Worm (Caenorhabditis elegans) whole organism, young adult: ENCODE measurements around the gene F58G1.3.

Experiments
- B0336.3 ChIP-seq: fragments of 200-800 bp; sonication (Bioruptor generic); IDR thresholded peaks from 2 replicates; pipeline ENCODE4 v1.3.6; 2022; ENCODE audit warnings: missing genetic modification characterization, missing compliant biosample characterization
- F22D6.2 ChIP-seq: sonication (generic microtip); optimal IDR thresholded peaks from 2 replicates; lab custom pipeline; 2016; ENCODE audit warnings: mild to moderate bottlenecking, missing genetic modification characterization, missing compliant biosample characterization
- F23B12.7 ChIP-seq: sonication (generic microtip); optimal IDR thresholded peaks from 2 replicates; lab custom pipeline; 2017; ENCODE audit warnings: missing genetic modification characterization, mild to moderate bottlenecking, missing compliant biosample characterization, antibody characterized with exemption, moderate library complexity; ENCODE audit not compliant: insufficient read depth
- F37B4.10 ChIP-seq: fragments of 200-800 bp; sonication (Bioruptor generic); IDR thresholded peaks from 2 replicates; pipeline ENCODE4 v1.3.6; 2022; ENCODE audit warnings: missing genetic modification characterization, missing compliant biosample characterization
- F57A8.1 ChIP-seq: fragments of 200-800 bp; sonication (Bioruptor generic); optimal IDR thresholded peaks from 2 replicates; lab custom pipeline; 2018; ENCODE audit warnings: mild to moderate bottlenecking, missing genetic modification characterization, moderate library complexity, missing compliant biosample characterization
- K11D2.4 ChIP-seq: fragments of 200-800 bp; sonication (Bioruptor generic); IDR thresholded peaks from 2 replicates; pipeline ENCODE4 v1.3.6; 2022; ENCODE audit warnings: missing genetic modification reagents, missing genetic modification characterization, missing compliant biosample characterization
- K12H6.12 ChIP-seq: fragments of 200-800 bp; sonication (Bioruptor generic); optimal IDR thresholded peaks from 2 replicates; lab custom pipeline; 2018; ENCODE audit warnings: mild to moderate bottlenecking, missing genetic modification characterization, missing compliant biosample characterization
- T07F8.4 ChIP-seq: sonication (generic microtip); optimal IDR thresholded peaks from 2 replicates; lab custom pipeline; 2016; ENCODE audit warnings: mild to moderate bottlenecking, missing genetic modification characterization, moderate library complexity, missing compliant biosample characterization
- Y53F4B.3 ChIP-seq: fragments of 200-800 bp; sonication (Bioruptor generic); IDR thresholded peaks from 2 replicates; pipeline ENCODE4 v1.3.6; 2022; ENCODE audit warnings: missing genetic modification reagents, missing genetic modification characterization, missing compliant biosample characterization
- aptf-3 ChIP-seq: fragments of 200-800 bp; sonication (Bioruptor generic); IDR thresholded peaks from 2 replicates; pipeline ENCODE4 v1.3.6; 2022; ENCODE audit warnings: missing genetic modification characterization, missing compliant biosample characterization
- athp-1 ChIP-seq: sonication (generic microtip); optimal IDR thresholded peaks from 2 replicates; lab custom pipeline; 2017; ENCODE audit warnings: mild to moderate bottlenecking, missing genetic modification characterization, missing compliant biosample characterization
- attf-5 ChIP-seq: fragments of 200-800 bp; sonication (Bioruptor generic); optimal IDR thresholded peaks from 2 replicates; lab custom pipeline; 2018; ENCODE audit warnings: mild to moderate bottlenecking, missing genetic modification characterization, missing compliant biosample characterization
- ccch-3 ChIP-seq: fragments of 200-800 bp; sonication (Bioruptor generic); optimal IDR thresholded peaks from 2 replicates; lab custom pipeline; 2018; ENCODE audit warnings: mild to moderate bottlenecking, missing genetic modification characterization, missing compliant biosample characterization
- ceh-58 ChIP-seq: fragments of 200-800 bp; sonication (Bioruptor generic); IDR thresholded peaks from 2 replicates; pipeline ENCODE4 v1.3.6; 2022; ENCODE audit warnings: missing genetic modification characterization, missing compliant biosample characterization
- dox-1 ChIP-seq: fragments of 200-800 bp; sonication (Bioruptor generic); IDR thresholded peaks from 2 replicates; pipeline ENCODE4 v1.3.6; 2022; ENCODE audit warnings: missing genetic modification reagents, missing genetic modification characterization, missing compliant biosample characterization
- dpff-1 ChIP-seq: sonication (generic microtip); optimal IDR thresholded peaks from 2 replicates; lab custom pipeline; 2017; ENCODE audit warnings: mild to moderate bottlenecking, missing genetic modification characterization, missing compliant biosample characterization
- dpl-1 ChIP-seq: fragments of 150-350 bp; optimal IDR thresholded peaks from 2 replicates; lab custom pipeline; 2014; ENCODE audit warnings: missing biosample characterization, missing genetic modification reagents, missing genetic modification characterization
- gei-17 ChIP-seq: fragments of 200-800 bp; sonication (Bioruptor generic); optimal IDR thresholded peaks from 2 replicates; lab custom pipeline; 2018; ENCODE audit warnings: mild to moderate bottlenecking, missing genetic modification characterization, missing compliant biosample characterization
- hlh-26 ChIP-seq: fragments of 200-800 bp; sonication (Bioruptor generic); conservative IDR thresholded peaks from 2 replicates; pipeline ENCODE4 v1.3.6; 2022; ENCODE audit warnings: missing genetic modification reagents, missing genetic modification characterization, missing compliant biosample characterization
- hmg-1.2 ChIP-seq: fragments of 200-800 bp; sonication (Bioruptor generic); IDR thresholded peaks from 2 replicates; pipeline ENCODE4 v1.3.6; 2022; ENCODE audit warnings: missing genetic modification reagents, missing genetic modification characterization, missing compliant biosample characterization
- lag-1 ChIP-seq: fragments of 200-800 bp; sonication (Bioruptor generic); IDR thresholded peaks from 2 replicates; pipeline ENCODE4 v1.3.6; 2022; ENCODE audit warnings: missing genetic modification reagents, missing genetic modification characterization, missing compliant biosample characterization
- lin-35 ChIP-seq, 3 experiments: fragments of 150-350 bp in 2 of 3; sonication (generic microtip) in 1 of 3; optimal IDR thresholded peaks; 2 replicates each; lab custom pipeline; 2014 to 2018; ENCODE audit warnings: missing biosample characterization in 3 of 3, missing genetic modification characterization in 3 of 3, missing genetic modification reagents in 3 of 3
- lin-54 ChIP-seq: fragments of 200-800 bp; sonication (Bioruptor generic); optimal IDR thresholded peaks from 2 replicates; lab custom pipeline; 2018; ENCODE audit warnings: mild to moderate bottlenecking, missing genetic modification characterization, missing compliant biosample characterization
- lir-1 ChIP-seq: fragments of 200-800 bp; sonication (Bioruptor generic); conservative IDR thresholded peaks from 2 replicates; pipeline ENCODE4 v1.3.6; 2022; ENCODE audit warnings: missing genetic modification reagents, missing genetic modification characterization, missing compliant biosample characterization
- madf-10 ChIP-seq: sonication (generic microtip); optimal IDR thresholded peaks from 2 replicates; lab custom pipeline; 2016; ENCODE audit warnings: mild to moderate bottlenecking, missing genetic modification characterization, missing compliant biosample characterization
- madf-6 ChIP-seq: fragments of 200-800 bp; sonication (Bioruptor generic); IDR thresholded peaks from 2 replicates; pipeline ENCODE4 v1.3.6; 2022; ENCODE audit warnings: missing genetic modification reagents, missing genetic modification characterization, missing compliant biosample characterization
- mel-28 ChIP-seq: sonication (generic microtip); optimal IDR thresholded peaks from 2 replicates; lab custom pipeline; 2016; ENCODE audit warnings: borderline replicate concordance, mild to moderate bottlenecking, missing genetic modification characterization, missing compliant biosample characterization
- mxl-1 ChIP-seq: sonication (generic microtip); optimal IDR thresholded peaks from 2 replicates; lab custom pipeline; 2016; ENCODE audit warnings: missing genetic modification characterization, missing compliant biosample characterization
- nfya-2 ChIP-seq: fragments of 200-800 bp; sonication (Bioruptor generic); IDR thresholded peaks from 2 replicates; pipeline ENCODE4 v1.3.6; 2022; ENCODE audit warnings: missing genetic modification reagents, missing genetic modification characterization, missing compliant biosample characterization
- nfyb-1 ChIP-seq: fragments of 200-800 bp; sonication (Bioruptor generic); IDR thresholded peaks from 2 replicates; pipeline ENCODE4 v1.3.6; 2022; ENCODE audit warnings: missing genetic modification reagents, missing genetic modification characterization, missing compliant biosample characterization
- nhr-90 ChIP-seq: sonication (generic microtip); optimal IDR thresholded peaks from 2 replicates; lab custom pipeline; 2016; ENCODE audit warnings: missing genotype, mild to moderate bottlenecking, missing genetic modification characterization, missing compliant biosample characterization
- pha-4 ChIP-seq: fragments of 150-350 bp; sonication (generic microtip); optimal IDR thresholded peaks from 2 replicates; lab custom pipeline; 2014; ENCODE audit warnings: missing biosample characterization, missing genetic modification reagents, missing genetic modification characterization
- somi-1 ChIP-seq: fragments of 200-800 bp; sonication (Bioruptor generic); optimal IDR thresholded peaks from 2 replicates; lab custom pipeline; 2018; ENCODE audit warnings: mild to moderate bottlenecking, missing genetic modification characterization, missing compliant biosample characterization
- tbp1 ChIP-seq: fragments of 200-800 bp; sonication (Bioruptor generic); optimal IDR thresholded peaks from 2 replicates; lab custom pipeline; 2018; ENCODE audit warnings: mild to moderate bottlenecking, missing genetic modification characterization, missing compliant biosample characterization
- tbx-9 ChIP-seq: sonication (generic microtip); optimal IDR thresholded peaks from 2 replicates; lab custom pipeline; 2016; ENCODE audit warnings: borderline replicate concordance, missing genetic modification characterization, inconsistent platforms, missing compliant biosample characterization
- ztf-22 ChIP-seq: fragments of 200-800 bp; sonication (Bioruptor generic); optimal IDR thresholded peaks from 2 replicates; lab custom pipeline; 2018; ENCODE audit warnings: mild to moderate bottlenecking, missing genetic modification characterization, moderate library complexity, missing compliant biosample characterization

F58G1.3 gene

DNA sequence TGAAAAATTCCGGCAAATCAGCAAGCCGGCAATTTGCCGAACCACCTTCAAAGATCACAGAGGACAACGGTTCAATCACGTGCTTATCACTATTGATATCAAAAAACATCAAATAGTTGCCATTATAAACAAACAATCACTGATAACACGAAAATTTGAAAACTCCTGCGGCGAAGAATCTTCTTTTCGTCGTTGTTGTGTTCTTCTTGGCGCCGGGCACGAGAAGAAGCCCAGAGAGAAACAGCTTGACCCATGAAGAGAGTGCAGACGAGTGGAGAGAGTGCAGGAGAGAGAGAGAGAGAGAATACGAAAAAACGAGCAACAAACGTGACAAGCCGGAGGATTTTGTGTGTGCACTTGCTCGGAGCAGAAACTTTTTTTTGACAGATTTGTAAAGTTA, 49.4 kb downstream of the F58G1.3 start (continued):
- no peak for TF ChIP-seq somi-1 (GFP tag; lab: Kevin White, UChicago)
- TF ChIP-seq F23B12.7 (tag; lab: Kevin White, UChicago): peak; percentile 54
- peak; percentile 29 for TF ChIP-seq nhr-90 (tag; lab: Kevin White, UChicago)
- no peak for TF ChIP-seq nfya-2
- TF ChIP-seq attf-5: peak; percentile 57
- peak; percentile 66 for TF ChIP-seq ztf-22
- no peak for TF ChIP-seq tbx-9
- TF ChIP-seq dpff-1 (tag; lab: Kevin White, UChicago): no peak
- peak; percentile 75; the same call in 1 of the 2 replicates for TF ChIP-seq hmg-1.2 (GFP tag; lab: Robert Waterston, UW)
- no peak for TF ChIP-seq lin-35 (GFP tag; optimal IDR thresholded peaks at IDR 0.05; lab: Kevin White, UChicago)
- no peak for TF ChIP-seq aptf-3
- peak; percentile 16 for TF ChIP-seq mxl-1
- no peak for TF ChIP-seq pha-4 (tag; lab: Kevin White, UChicago)
- TF ChIP-seq T07F8.4 (tag; lab: Kevin White, UChicago): no peak
- no peak for TF ChIP-seq lag-1 (GFP tag; lab: Robert Waterston, UW)
- TF ChIP-seq ceh-58 (GFP tag; lab: Robert Waterston, UW): no peak
- TF ChIP-seq F22D6.2 (tag; lab: Kevin White, UChicago): no peak
- no peak for TF ChIP-seq dpl-1 (GFP tag; lab: Kevin White, UChicago)
- TF ChIP-seq B0336.3: peak; percentile 77; the same call in 1 of the 2 replicates
- TF ChIP-seq F57A8.1 (GFP tag; lab: Kevin White, UChicago): no peak
- TF ChIP-seq F37B4.10 (GFP tag; lab: Robert Waterston, UW): no peak
- TF ChIP-seq ccch-3 (GFP tag; lab: Kevin White, UChicago): no peak
- TF ChIP-seq mel-28 (tag; lab: Kevin White, UChicago): no peak
- peak; percentile 62 for TF ChIP-seq tbp1 (GFP tag; lab: Kevin White, UChicago)
- TF ChIP-seq madf-6 (GFP tag; lab: Robert Waterston, UW): 0 out of 2 replicates have a peak, but pooled peaks have one; percentile 19
- TF ChIP-seq K11D2.4: peak; percentile 48; the same call in 1 of the 2 replicates
- TF ChIP-seq dox-1: no peak
- TF ChIP-seq madf-10: peak; percentile 67
- no peak for TF ChIP-seq athp-1 (tag; lab: Kevin White, UChicago)
- no peak for TF ChIP-seq lir-1 (GFP tag; lab: Robert Waterston, UW)
- no peak for TF ChIP-seq hlh-26 (GFP tag; lab: Robert Waterston, UW)
- TF ChIP-seq K12H6.12 (tag; lab: Kevin White, UChicago): peak; percentile 15
- no peak for TF ChIP-seq Y53F4B.3
- TF ChIP-seq lin-54: peak; percentile 14

DNA sequence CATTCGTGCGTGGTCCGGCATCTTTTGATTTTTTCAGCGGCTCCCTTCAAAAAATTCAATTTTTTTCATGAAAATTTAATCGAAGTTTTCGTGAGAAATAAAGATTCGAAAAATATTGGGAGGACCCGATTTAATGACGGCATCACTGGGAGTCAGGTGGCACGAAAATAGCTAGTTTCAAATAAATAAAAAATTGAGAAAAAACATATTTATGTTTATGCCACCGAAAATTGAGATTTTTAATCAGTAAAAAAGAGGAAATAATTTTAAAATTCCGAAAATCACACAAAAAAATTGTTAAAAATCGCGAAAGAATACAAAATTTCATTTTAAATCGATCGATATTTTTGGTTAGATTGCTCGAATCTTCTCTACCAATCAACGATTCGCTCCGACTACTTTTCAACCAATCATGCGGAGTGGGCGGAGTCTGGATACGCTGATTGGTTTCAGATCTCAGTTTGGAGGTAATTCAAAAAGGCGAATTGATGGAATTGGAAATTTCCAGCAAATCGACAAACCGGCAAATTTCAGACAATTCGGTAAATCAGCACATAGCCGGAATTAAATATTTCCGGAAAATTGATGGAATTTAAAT, 50.0 kb downstream of the F58G1.3 start, which contains the start of gene gsy-1:
TSS of gene gsy-1 (minus strand) at position 51 of the 598 bp plus-strand sequence.
- TF ChIP-seq gei-17 (GFP tag; lab: Kevin White, UChicago): no peak
- TF ChIP-seq T07F8.4 (tag; lab: Kevin White, UChicago): no peak
- 0 out of 2 replicates have a peak, but pooled peaks have one; percentile 17 for TF ChIP-seq madf-6 (GFP tag; lab: Robert Waterston, UW)
- TF ChIP-seq nfyb-1 (GFP tag; lab: Robert Waterston, UW): 0 out of 2 replicates have a peak, but pooled peaks have one; percentile 48
